Fruit fly (Drosophila melanogaster) whole organism, adult: ENCODE measurements around the gene zld.

Source experiments
- CG11617 ChIP-seq: fragments of 200-800 bp; sonication (Bioruptor generic); optimal IDR thresholded peaks from 2 replicates; lab custom pipeline; 2017; ENCODE audit warnings: mild to moderate bottlenecking, missing biosample characterization, missing genetic modification reagents, missing genetic modification characterization
- CG33017 ChIP-seq: fragments of 200-800 bp; sonication (Bioruptor generic); optimal IDR thresholded peaks from 2 replicates; lab custom pipeline; 2018; ENCODE audit warnings: missing biosample characterization, mild to moderate bottlenecking, missing genetic modification characterization, moderate library complexity
- Clk ChIP-seq: fragments of 200-800 bp; sonication (Bioruptor generic); optimal IDR thresholded peaks from 2 replicates; lab custom pipeline; 2017; ENCODE audit warnings: missing biosample characterization, missing genetic modification characterization
- Crg-1 ChIP-seq: fragments of 200-800 bp; sonication (Bioruptor generic); optimal IDR thresholded peaks from 2 replicates; lab custom pipeline; 2016; ENCODE audit warnings: missing biosample characterization, missing genetic modification characterization
- Hr96 ChIP-seq: fragments of 200-800 bp; sonication (Bioruptor generic); optimal IDR thresholded peaks from 2 replicates; lab custom pipeline; 2016; ENCODE audit warnings: missing biosample characterization, missing genetic modification characterization
- Mnt ChIP-seq: fragments of 200-800 bp; sonication (Bioruptor generic); optimal IDR thresholded peaks from 2 replicates; lab custom pipeline; 2016; ENCODE audit warnings: missing biosample characterization, mild to moderate bottlenecking, missing genetic modification characterization
- bab1 ChIP-seq: fragments of 200-800 bp; sonication (Bioruptor generic); optimal IDR thresholded peaks from 3 replicates; lab custom pipeline; 2019; ENCODE audit warnings: missing biosample characterization, mild to moderate bottlenecking, missing genetic modification characterization, moderate library complexity
- kay ChIP-seq: fragments of 200-800 bp; sonication (Bioruptor generic); peaks from one replicate; lab custom pipeline; 2016; ENCODE audit warnings: missing biosample characterization, missing genetic modification characterization, borderline replicate concordance
- pad ChIP-seq: fragments of 200-800 bp; sonication (Bioruptor generic); optimal IDR thresholded peaks from 3 replicates; lab custom pipeline; 2017; ENCODE audit warnings: missing biosample characterization, missing genetic modification characterization, mild to moderate bottlenecking, moderate library complexity, missing genetic modification reagents
- toe ChIP-seq: fragments of 200-800 bp; sonication (Bioruptor generic); optimal IDR thresholded peaks from 2 replicates; lab custom pipeline; 2016; ENCODE audit warnings: missing biosample characterization, missing genetic modification characterization

Gene zld

DNA sequence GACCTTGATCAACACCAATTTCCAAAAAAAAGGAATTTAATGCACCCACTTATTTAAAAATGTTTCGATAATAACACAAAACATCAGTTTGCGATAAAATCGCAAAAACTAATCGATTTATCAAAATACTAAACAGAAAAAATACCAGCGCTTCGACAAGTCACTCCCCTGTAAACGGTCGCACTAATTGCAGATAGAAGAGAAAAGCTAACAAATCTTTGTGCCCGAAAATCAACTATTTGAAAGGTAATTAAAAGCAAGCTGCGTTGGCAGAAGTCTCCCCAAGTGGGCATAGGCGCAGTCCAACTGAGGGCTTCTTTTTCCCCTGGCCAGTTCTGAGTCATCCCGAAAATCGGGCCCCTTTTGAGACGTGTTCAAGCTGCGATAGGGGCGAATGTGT is 52.5 kb downstream of the zld start, which contains the start of gene AP-1-2beta:
Gene AP-1-2beta (plus strand): TSS at position 161 of the 400 bp plus-strand sequence.
- peak; percentile 7 for TF ChIP-seq Mnt (GFP tag; lab: Kevin White, UChicago)
- no peak for TF ChIP-seq Crg-1

DNA sequence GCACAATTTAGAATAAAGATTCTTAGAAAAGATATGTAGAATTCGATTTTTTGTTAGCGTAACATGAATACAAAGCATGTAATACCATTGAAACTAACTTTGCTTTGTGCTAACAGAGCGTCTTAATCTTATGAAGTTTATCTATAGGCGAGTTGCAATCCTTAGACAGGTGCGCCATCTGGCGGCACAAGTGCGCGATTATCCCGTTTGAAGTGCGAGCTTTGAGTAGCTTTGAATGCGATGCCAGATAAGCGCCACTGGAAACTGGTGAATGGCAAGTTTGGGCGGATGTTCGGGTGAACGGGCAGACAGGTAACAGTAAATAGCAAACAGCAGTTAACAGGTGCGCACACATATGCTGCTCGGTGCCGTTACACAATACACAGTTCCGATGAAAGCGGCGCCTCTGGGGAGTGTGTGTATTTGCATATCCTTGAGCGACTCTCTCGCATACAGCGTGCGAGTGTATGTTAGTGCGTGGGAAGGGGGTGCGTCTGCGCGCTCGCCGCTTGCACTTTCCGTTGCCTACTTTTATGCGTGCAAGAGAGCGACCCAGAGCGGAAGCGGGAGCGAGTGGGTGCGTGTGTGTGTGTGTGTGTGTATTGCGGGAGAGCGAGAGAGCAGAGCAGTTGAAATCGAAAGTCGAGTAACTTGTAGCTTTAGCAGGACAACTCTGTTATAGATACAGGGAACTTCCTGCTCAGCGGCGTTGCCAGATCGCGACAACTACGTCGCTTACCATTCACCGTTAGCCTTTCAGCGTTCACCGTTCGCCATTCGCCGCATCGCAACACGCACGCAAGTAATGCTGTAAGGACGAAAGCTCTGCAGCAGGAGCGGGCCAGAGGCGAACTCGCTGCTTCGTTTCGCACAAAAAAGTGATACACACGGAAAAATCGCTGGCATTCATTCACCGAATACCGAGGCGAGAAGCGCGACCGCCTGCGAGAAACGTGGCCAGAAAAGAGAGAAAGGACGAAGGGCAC is 65.1 kb downstream of the zld start, which contains the start of gene CG12531:
Gene CG12531 (plus strand): TSS at position 936 of the 986 bp plus-strand sequence.
- TF ChIP-seq CG11617 (no peak), toe (GFP tag; lab: Kevin White, UChicago) (no peak), kay (no peak), bab1 (GFP tag; lab: Kevin White, UChicago) (no peak), pad (no peak), CG33017 (tag; lab: Kevin White, UChicago) (no peak), Clk (GFP tag; lab: Kevin White, UChicago) (no peak)

DNA sequence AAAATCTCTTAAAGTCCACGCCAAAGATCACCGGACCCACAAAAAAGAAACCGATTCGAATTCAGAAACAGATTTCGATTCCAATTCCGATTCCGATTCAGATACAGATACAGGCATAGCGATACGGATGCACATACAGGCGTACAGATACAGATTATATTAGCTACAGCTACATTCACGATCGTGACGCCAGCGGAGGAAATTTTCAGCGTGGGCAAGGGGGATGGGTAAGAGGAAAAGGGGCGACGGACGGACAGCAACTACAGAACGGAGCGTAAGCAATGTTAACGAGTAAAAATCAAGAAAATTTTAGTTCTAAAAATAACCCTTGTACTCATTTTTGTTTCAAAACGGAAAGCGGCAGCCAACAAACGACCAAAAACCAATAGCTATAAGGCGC is 66.3 kb downstream of the zld start:
- TF ChIP-seq Hr96 (GFP tag; lab: Kevin White, UChicago), result peak; percentile 5
- TF ChIP-seq Crg-1, result no peak
